Fruit fly (Drosophila melanogaster) whole organism, embryonic: Measurements from ENCODE around the gene CG31793.

Experiments
- Aef1 ChIP-seq: fragments of 200-800 bp; sonication (Bioruptor generic); IDR thresholded peaks from 3 replicates; pipeline ENCODE4 v1.3.6; 2022; ENCODE audit warnings: missing biosample characterization, missing genetic modification characterization
- B-H1 ChIP-seq: fragments of 200-800 bp; sonication (Bioruptor generic); IDR thresholded peaks from 3 replicates; pipeline ENCODE4 v1.3.6; 2022; ENCODE audit warnings: missing biosample characterization, missing genetic modification characterization
- B-H2 ChIP-seq: fragments of 200-800 bp; sonication (Bioruptor generic); optimal IDR thresholded peaks from 2 replicates; lab custom pipeline; 2018; ENCODE audit warnings: missing biosample characterization, mild to moderate bottlenecking, missing genetic modification characterization
- Bgb ChIP-seq: fragments of 200-800 bp; sonication (Bioruptor generic); IDR thresholded peaks from 2 replicates; pipeline ENCODE4 v1.3.6; 2022; ENCODE audit warnings: missing biosample characterization, missing genetic modification characterization; ENCODE audit not compliant: partially characterized antibody
- CG12104 ChIP-seq: fragments of 200-800 bp; sonication (Bioruptor generic); optimal IDR thresholded peaks from 3 replicates; lab custom pipeline; 2016; ENCODE audit warnings: missing biosample characterization, missing genetic modification characterization
- CG14860 ChIP-seq: fragments of 200-800 bp; sonication (Bioruptor generic); IDR thresholded peaks from 3 replicates; pipeline ENCODE4 v1.3.6; 2022; ENCODE audit warnings: missing biosample characterization, missing genetic modification characterization; ENCODE audit not compliant: partially characterized antibody
- CG1529 ChIP-seq: fragments of 200-800 bp; sonication (Bioruptor generic); optimal IDR thresholded peaks from 3 replicates; lab custom pipeline; 2018; ENCODE audit warnings: missing biosample characterization, missing genetic modification characterization
- CG18476 ChIP-seq: fragments of 200-800 bp; sonication (Bioruptor generic); optimal IDR thresholded peaks from 2 replicates; lab custom pipeline; 2016; ENCODE audit warnings: missing biosample characterization, mild to moderate bottlenecking, missing genetic modification characterization
- CG18599 ChIP-seq: fragments of 200-800 bp; sonication (Bioruptor generic); optimal IDR thresholded peaks from 3 replicates; lab custom pipeline; 2017; ENCODE audit warnings: missing biosample characterization, missing genetic modification characterization, mild to moderate bottlenecking, moderate library complexity, missing genetic modification reagents
- CG2120 ChIP-seq: fragments of 200-800 bp; sonication (Bioruptor generic); optimal IDR thresholded peaks from 3 replicates; lab custom pipeline; 2016; ENCODE audit warnings: missing biosample characterization, missing genetic modification characterization
- CG2678 ChIP-seq: fragments of 200-800 bp; sonication (Bioruptor generic); optimal IDR thresholded peaks from 3 replicates; lab custom pipeline; 2019; ENCODE audit warnings: missing biosample characterization, mild to moderate bottlenecking, missing genetic modification characterization, moderate library complexity
- CG2889 ChIP-seq: fragments of 200-800 bp; sonication (Bioruptor generic); IDR thresholded peaks from 3 replicates; pipeline ENCODE4 v1.3.6; 2022; ENCODE audit warnings: missing biosample characterization, missing genetic modification characterization
- CG31441 ChIP-seq: fragments of 200-800 bp; sonication (Bioruptor generic); IDR thresholded peaks from 2 replicates; pipeline ENCODE4 v1.3.6; 2022; ENCODE audit warnings: missing biosample characterization, missing genetic modification characterization
- CG34224 ChIP-seq: fragments of 200-800 bp; sonication (Bioruptor generic); IDR thresholded peaks from 3 replicates; pipeline ENCODE4 v1.3.6; 2022; ENCODE audit warnings: missing biosample characterization, missing genetic modification characterization; ENCODE audit not compliant: partially characterized antibody
- CG7556 ChIP-seq: fragments of 200-800 bp; sonication (Bioruptor generic); optimal IDR thresholded peaks from 2 replicates; lab custom pipeline; 2017; ENCODE audit warnings: missing biosample characterization, mild to moderate bottlenecking, missing genetic modification characterization
- CG8388 ChIP-seq: fragments of 200-800 bp; sonication (Bioruptor generic); optimal IDR thresholded peaks from 2 replicates; lab custom pipeline; 2019; ENCODE audit warnings: missing biosample characterization, mild to moderate bottlenecking, missing genetic modification characterization, moderate library complexity
- Dfd ChIP-seq, 2 experiments: fragments of >200 bp; optimal IDR thresholded peaks; 2 replicates each; lab custom pipeline; 2017; ENCODE audit warnings: missing biosample characterization in 2 of 2, missing genetic modification characterization in 2 of 2
- Doc3 ChIP-seq: fragments of 200-800 bp; sonication (Bioruptor generic); IDR thresholded peaks from 3 replicates; pipeline ENCODE4 v1.3.6; 2022; ENCODE audit warnings: missing biosample characterization, missing genetic modification characterization; ENCODE audit not compliant: partially characterized antibody
- Ets65A ChIP-seq: fragments of 200-800 bp; sonication (Bioruptor generic); peaks from one replicate; lab custom pipeline; 2016; ENCODE audit warnings: missing biosample characterization, missing genetic modification characterization
- Gug ChIP-seq: fragments of 200-800 bp; sonication (Bioruptor generic); IDR thresholded peaks from 4 replicates; pipeline ENCODE4 v1.3.6; 2022; ENCODE audit warnings: missing biosample characterization, missing genetic modification characterization
- HLH54F ChIP-seq: fragments of 200-800 bp; sonication (Bioruptor generic); optimal IDR thresholded peaks from 3 replicates; lab custom pipeline; 2016; ENCODE audit warnings: missing biosample characterization, missing genetic modification characterization
- Jarid2 ChIP-seq: fragments of 200-800 bp; sonication (Bioruptor generic); optimal IDR thresholded peaks from 3 replicates; lab custom pipeline; 2017; ENCODE audit warnings: mild to moderate bottlenecking, missing biosample characterization, missing genetic modification reagents, missing genetic modification characterization
- Meics ChIP-seq: fragments of 200-800 bp; sonication (Bioruptor generic); optimal IDR thresholded peaks from 2 replicates; lab custom pipeline; 2017; ENCODE audit warnings: missing biosample characterization, mild to moderate bottlenecking, missing genetic modification characterization
- Tbp ChIP-seq: fragments of >200 bp; optimal IDR thresholded peaks from 2 replicates; lab custom pipeline; 2018; ENCODE audit warnings: missing biosample characterization, missing genetic modification characterization
- YL-1 ChIP-seq: fragments of 200-800 bp; sonication (Bioruptor generic); optimal IDR thresholded peaks from 3 replicates; lab custom pipeline; 2017; ENCODE audit warnings: missing biosample characterization, mild to moderate bottlenecking, missing genetic modification characterization
- abd-A ChIP-seq: fragments of 200-800 bp; sonication (Bioruptor generic); optimal IDR thresholded peaks from 3 replicates; lab custom pipeline; 2019; ENCODE audit warnings: missing biosample characterization, mild to moderate bottlenecking, missing genetic modification characterization, moderate library complexity
- ase ChIP-seq: fragments of 200-800 bp; sonication (Bioruptor generic); IDR thresholded peaks from 3 replicates; pipeline ENCODE4 v1.3.6; 2022; ENCODE audit warnings: missing biosample characterization, missing genetic modification characterization
- bbx ChIP-seq: fragments of 200-800 bp; sonication (Bioruptor generic); IDR thresholded peaks from 2 replicates; pipeline ENCODE4 v1.3.6; 2022; ENCODE audit warnings: missing biosample characterization, missing genetic modification characterization; ENCODE audit not compliant: partially characterized antibody
- croc ChIP-seq: fragments of 200-800 bp; sonication (Bioruptor generic); conservative IDR thresholded peaks from 3 replicates; pipeline ENCODE4 v1.3.6; 2022; ENCODE audit warnings: missing biosample characterization, missing genetic modification characterization
- ems ChIP-seq: fragments of 200-800 bp; sonication (Bioruptor generic); optimal IDR thresholded peaks from 3 replicates; lab custom pipeline; 2016; ENCODE audit warnings: missing biosample characterization, missing genetic modification characterization
- esg ChIP-seq: fragments of 200-800 bp; sonication (Bioruptor generic); conservative IDR thresholded peaks from 2 replicates; pipeline ENCODE4 v1.3.6; 2022; ENCODE audit warnings: missing biosample characterization, missing genetic modification characterization
- ewg ChIP-seq: fragments of 200-800 bp; sonication (Bioruptor generic); optimal IDR thresholded peaks from 3 replicates; lab custom pipeline; 2017; ENCODE audit warnings: mild to moderate bottlenecking, missing biosample characterization, missing genetic modification reagents, missing genetic modification characterization
- ken ChIP-seq: fragments of 200-800 bp; sonication (Bioruptor generic); IDR thresholded peaks from 3 replicates; pipeline ENCODE4 v1.3.6; 2022; ENCODE audit warnings: missing biosample characterization, missing genetic modification characterization
- lab ChIP-seq: fragments of 200-800 bp; sonication (Bioruptor generic); optimal IDR thresholded peaks from 3 replicates; lab custom pipeline; 2017; ENCODE audit warnings: missing biosample characterization, missing genetic modification characterization, mild to moderate bottlenecking, moderate library complexity, missing genetic modification reagents
- lilli ChIP-seq: fragments of 200-800 bp; sonication (Bioruptor generic); optimal IDR thresholded peaks from 3 replicates; lab custom pipeline; 2016; ENCODE audit warnings: missing biosample characterization, missing genetic modification characterization
- luna ChIP-seq: fragments of 200-800 bp; sonication (Bioruptor generic); optimal IDR thresholded peaks from 2 replicates; lab custom pipeline; 2016; ENCODE audit warnings: missing biosample characterization, missing genetic modification characterization
- org-1 ChIP-seq: fragments of 200-800 bp; sonication (Bioruptor generic); optimal IDR thresholded peaks from 2 replicates; lab custom pipeline; 2017; ENCODE audit warnings: missing biosample characterization, missing genetic modification characterization
- run ChIP-seq: fragments of 200-800 bp; sonication (Bioruptor generic); optimal IDR thresholded peaks from 3 replicates; lab custom pipeline; 2018; ENCODE audit warnings: missing biosample characterization, mild to moderate bottlenecking, missing genetic modification characterization
- sc ChIP-seq, 3 experiments: fragments of >200 bp in 2 of 3; fragments of 200-800 bp in 1 of 3; sonication (Bioruptor generic) in 1 of 3; optimal IDR thresholded peaks; 2 replicates in 2 of 3; 3 replicates in 1 of 3; lab custom pipeline; 2017; ENCODE audit warnings: mild to moderate bottlenecking in 1 of 3, missing biosample characterization in 1 of 3, missing genetic modification characterization in 1 of 3, missing genetic modification reagents in 1 of 3
- slou ChIP-seq: fragments of 200-800 bp; sonication (Bioruptor generic); optimal IDR thresholded peaks from 3 replicates; lab custom pipeline; 2016; ENCODE audit warnings: missing biosample characterization, missing genetic modification characterization
- sob ChIP-seq: fragments of 200-800 bp; sonication (Bioruptor generic); IDR thresholded peaks from 2 replicates; pipeline ENCODE4 v1.3.6; 2022; ENCODE audit warnings: missing biosample characterization, missing genetic modification characterization
- tap ChIP-seq: fragments of 200-800 bp; optimal IDR thresholded peaks from 3 replicates; lab custom pipeline; 2019; ENCODE audit warnings: missing biosample characterization, mild to moderate bottlenecking, missing genetic modification characterization, moderate library complexity
- toy ChIP-seq: fragments of 200-800 bp; sonication (Bioruptor generic); IDR thresholded peaks from 2 replicates; pipeline ENCODE4 v1.3.6; 2022; ENCODE audit warnings: missing biosample characterization, missing genetic modification characterization
- trh ChIP-seq: fragments of 200-800 bp; sonication (Bioruptor generic); optimal IDR thresholded peaks from 2 replicates; lab custom pipeline; 2016; ENCODE audit warnings: missing biosample characterization, missing genetic modification characterization
- unpg ChIP-seq: fragments of 200-800 bp; sonication (Bioruptor generic); optimal IDR thresholded peaks from 3 replicates; lab custom pipeline; 2018; ENCODE audit warnings: missing biosample characterization, mild to moderate bottlenecking, missing genetic modification characterization, moderate library complexity
- usp ChIP-seq: fragments of >200 bp; optimal IDR thresholded peaks from 2 replicates; lab custom pipeline; 2017; ENCODE audit warnings: missing biosample characterization, missing genetic modification characterization

The CG31793 gene

dm6 chr2L:19014032-19014880 is 11.1 kb downstream of the CG31793 start (continued):
- TF ChIP-seq Dfd (GFP tag; optimal IDR thresholded peaks at IDR 0.05; lab: Kevin White, UChicago) (no peak), CG14860 (no peak), CG2678 (peak; percentile 92), sc (optimal IDR thresholded peaks at IDR 0.05; lab: Kevin White, UChicago) (no peak), sc (GFP tag; optimal IDR thresholded peaks at IDR 0.05; lab: Kevin White, UChicago) (peak; percentile 49), ewg (GFP tag; lab: Kevin White, UChicago) (peak; percentile 64), toy (GFP tag; lab: Robert Waterston, UW) (no peak), unpg (GFP tag; lab: Kevin White, UChicago) (peak; percentile 74), bbx (GFP tag; lab: Robert Waterston, UW) (no peak), Aef1 (GFP tag; lab: Robert Waterston, UW) (peak; percentile 58; the same call in 2 of the 3 replicates), Jarid2 (GFP tag; lab: Kevin White, UChicago) (peak; percentile 38), ems (GFP tag; lab: Kevin White, UChicago) (no peak), ken (GFP tag; lab: Robert Waterston, UW) (no peak), esg (GFP tag; lab: Robert Waterston, UW) (peak; percentile 41; the same call in 1 of the 2 replicates), B-H1 (GFP tag; lab: Robert Waterston, UW) (no peak), Doc3 (GFP tag; lab: Robert Waterston, UW) (no peak), ase (GFP tag; lab: Robert Waterston, UW) (no peak), CG7556 (GFP tag; lab: Kevin White, UChicago) (peak; percentile 94), B-H2 (peak; percentile 66)

DNA sequence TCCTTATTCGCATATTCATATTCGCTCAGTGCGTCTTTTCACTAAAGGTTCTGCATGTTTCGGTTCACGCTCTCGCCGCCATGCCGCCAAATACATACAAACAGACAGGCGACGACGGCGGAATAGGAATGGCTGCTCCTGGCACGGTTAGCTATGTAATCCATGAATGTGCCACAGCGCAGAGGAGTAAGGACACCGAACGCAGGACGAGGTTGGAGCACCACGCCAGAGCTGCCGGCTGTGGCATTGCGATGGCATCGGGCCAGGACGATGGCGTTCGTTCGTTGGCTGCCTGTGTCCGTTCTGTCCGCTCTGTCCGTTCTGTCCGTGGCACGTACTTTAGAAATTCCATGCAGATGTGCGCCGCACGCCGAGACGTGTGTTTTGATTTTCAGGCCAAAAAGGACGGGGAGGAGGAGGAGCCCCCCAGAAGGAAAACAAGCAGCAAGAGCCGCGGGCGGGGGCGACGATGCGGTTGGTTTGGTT is 11.8 kb downstream of the CG31793 start:
- TF ChIP-seq luna (GFP tag; lab: Kevin White, UChicago) (no peak), sob (GFP tag; lab: Robert Waterston, UW) (0 out of 2 replicates have a peak, but pooled peaks have one; percentile 2), abd-A (tag; lab: Kevin White, UChicago) (peak; percentile 5), CG2120 (GFP tag; lab: Kevin White, UChicago) (no peak), HLH54F (GFP tag; lab: Kevin White, UChicago) (no peak), usp (GFP tag; lab: Kevin White, UChicago) (no peak), org-1 (GFP tag; lab: Kevin White, UChicago) (no peak), croc (0 out of 3 replicates have a peak, but pooled peaks have one; percentile 4), tap (tag; lab: Kevin White, UChicago) (no peak), CG34224 (GFP tag; lab: Robert Waterston, UW) (no peak), CG8388 (GFP tag; lab: Kevin White, UChicago) (no peak), CG12104 (GFP tag; lab: Kevin White, UChicago) (peak; percentile 31), Meics (GFP tag; lab: Kevin White, UChicago) (peak; percentile 40), CG7556 (GFP tag; lab: Kevin White, UChicago) (peak; percentile 53), Aef1 (GFP tag; lab: Robert Waterston, UW) (0 out of 3 replicates have a peak, but pooled peaks have one; percentile 2), CG18476 (peak; percentile 0), YL-1 (GFP tag; lab: Kevin White, UChicago) (no peak), run (tag; lab: Kevin White, UChicago) (no peak), B-H1 (GFP tag; lab: Robert Waterston, UW) (no peak), esg (GFP tag; lab: Robert Waterston, UW) (0 out of 2 replicates have a peak, but pooled peaks have one; percentile 2), Gug (GFP tag; lab: Robert Waterston, UW) (no peak), slou (GFP tag; lab: Kevin White, UChicago) (no peak), CG1529 (no peak), CG2889 (0 out of 3 replicates have a peak, but pooled peaks have one; percentile 10), trh (no peak), Bgb (GFP tag; lab: Robert Waterston, UW) (peak; percentile 33; the same call in 1 of the 2 replicates), lilli (peak; percentile 24), Ets65A (peak; percentile 44), CG31441 (GFP tag; lab: Robert Waterston, UW) (0 out of 2 replicates have a peak, but pooled peaks have one; percentile 4), lab (GFP tag; lab: Kevin White, UChicago) (peak; percentile 38), Tbp (GFP tag; lab: Kevin White, UChicago) (no peak), CG18599 (GFP tag; lab: Kevin White, UChicago) (peak; percentile 57)
